Fruit fly (Drosophila melanogaster) whole organism: ENCODE results near the gene CG8837.

Experiments used
- CG8478 ChIP-seq: fragments of >200 bp; optimal IDR thresholded peaks from 2 replicates; lab custom pipeline; 2018; ENCODE audit warnings: inconsistent platforms
- Dll ChIP-seq: fragments of >200 bp; optimal IDR thresholded peaks from 2 replicates; lab custom pipeline; 2017
- pan ChIP-seq: fragments of >200 bp; optimal IDR thresholded peaks from 2 replicates; lab custom pipeline; 2017
- psq ChIP-seq: fragments of >200 bp; optimal IDR thresholded peaks from 2 replicates; lab custom pipeline; 2017
- usp ChIP-seq: fragments of >200 bp; optimal IDR thresholded peaks from 2 replicates; lab custom pipeline; 2017; ENCODE audit warnings: missing biosample characterization, missing genetic modification characterization, mixed read lengths

DNA sequence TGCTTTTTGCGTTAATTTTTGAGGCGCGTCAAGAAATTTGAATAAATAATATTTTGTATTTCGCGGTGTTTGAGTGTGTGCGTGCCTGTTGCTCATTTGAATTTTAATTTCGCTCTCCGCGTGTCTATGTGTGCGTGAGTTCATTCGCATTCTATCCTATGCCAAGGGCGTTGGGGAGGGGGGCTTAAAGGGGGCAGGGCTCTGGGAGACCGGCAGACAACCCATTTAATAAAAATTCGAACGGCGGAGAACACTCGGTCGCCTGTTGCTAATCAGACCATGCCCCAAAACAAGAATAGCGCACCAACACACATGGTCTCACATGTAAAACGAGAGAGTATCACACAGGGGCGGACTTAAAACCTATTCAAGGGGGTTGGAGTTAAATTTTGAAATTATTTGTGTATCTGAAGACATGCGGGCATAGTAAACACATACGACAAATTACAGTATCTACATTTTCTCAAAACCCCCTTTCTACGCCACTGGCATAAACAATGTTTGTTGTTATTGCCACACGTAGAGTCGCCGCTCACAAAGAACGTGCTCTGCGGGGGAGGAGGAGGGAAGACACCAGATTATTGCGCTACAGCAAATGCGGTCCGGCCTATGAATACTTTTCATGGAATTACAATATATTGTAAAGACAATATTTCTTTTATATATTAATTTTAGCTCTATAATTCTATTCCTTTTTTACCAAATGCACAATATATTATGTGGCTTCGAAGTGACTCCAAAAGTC is 18.1 kb upstream of the CG8837 start:
- TF ChIP-seq Dll (no peak), pan (lab: Kevin White, UChicago) (no peak), psq (lab: Kevin White, UChicago) (no peak), CG8478 (lab: Kevin White, UChicago) (no peak), usp (GFP tag; lab: Kevin White, UChicago) (no peak)
